Worm (Caenorhabditis elegans): ENCODE results near the gene moc-3.

moc-3 gene

ce11 chrIV:8157161-8157560 is 26.8 kb downstream of the moc-3 start, which contains the start of gene B0218.5:
Gene B0218.5, minus strand, starts transcription at chrIV:8157261.
- TF ChIP-seq hlh-15 (tag; optimal IDR thresholded peaks at IDR 0.05), result no peak
- no peak for TF ChIP-seq nfya-1 (tag; optimal IDR thresholded peaks at IDR 0.05)
- no peak for TF ChIP-seq odd-2 (tag; optimal IDR thresholded peaks at IDR 0.05)
- no peak for TF ChIP-seq ceh-2 (tag; optimal IDR thresholded peaks at IDR 0.05)
- no peak for TF ChIP-seq ama-1 (optimal IDR thresholded peaks at IDR 0.05)
- no peak for TF ChIP-seq lin-11 (tag; optimal IDR thresholded peaks at IDR 0.05)
- TF ChIP-seq ceh-45 (GFP tag; IDR thresholded peaks at IDR 0.05), result no peak
- TF ChIP-seq dmd-4 (tag; optimal IDR thresholded peaks at IDR 0.05; ENCODE audit: borderline replicate concordance), result no peak
- no peak for TF ChIP-seq syd-9 (tag; optimal IDR thresholded peaks at IDR 0.05)
- no peak for TF ChIP-seq ahr-1 (tag; optimal IDR thresholded peaks at IDR 0.05)
- no peak for TF ChIP-seq rnt-1 (tag; optimal IDR thresholded peaks at IDR 0.05)
- TF ChIP-seq gmeb-2 (tag; optimal IDR thresholded peaks at IDR 0.05), result no peak
- TF ChIP-seq ceh-6 (GFP tag; optimal IDR thresholded peaks at IDR 0.05), result no peak
- TF ChIP-seq pha-2 (tag; optimal IDR thresholded peaks at IDR 0.05), result no peak

ce11 chrIV:8159087-8159486 is 28.7 kb downstream of the moc-3 start, which contains the start of gene faah-1:
Gene faah-1, plus strand, starts transcription at chrIV:8159387.
- TF ChIP-seq npax-4 (tag; optimal IDR thresholded peaks at IDR 0.05), result no peak
- no peak for TF ChIP-seq pqm-1 (tag; optimal IDR thresholded peaks at IDR 0.05)
- TF ChIP-seq fax-1 (tag; optimal IDR thresholded peaks at IDR 0.05), result no peak
- no peak for TF ChIP-seq ceh-22 (tag; optimal IDR thresholded peaks at IDR 0.05)
- TF ChIP-seq sdc-2 (tag; optimal IDR thresholded peaks at IDR 0.05), result no peak
- no peak for TF ChIP-seq dve-1 (tag; optimal IDR thresholded peaks at IDR 0.05)
- no peak for TF ChIP-seq dmd-4 (tag; optimal IDR thresholded peaks at IDR 0.05; ENCODE audit: borderline replicate concordance)
- no peak for TF ChIP-seq pag-3 (tag; optimal IDR thresholded peaks at IDR 0.05; ENCODE audit: borderline replicate concordance)
- TF ChIP-seq pax-1 (tag; optimal IDR thresholded peaks at IDR 0.05), result no peak
- no peak for TF ChIP-seq ceh-24 (tag; optimal IDR thresholded peaks at IDR 0.05)
- TF ChIP-seq ceh-31 (tag; optimal IDR thresholded peaks at IDR 0.05), result no peak
- no peak for TF ChIP-seq F13H6.1 (tag; optimal IDR thresholded peaks at IDR 0.05)
- TF ChIP-seq unc-3 (GFP tag; conservative IDR thresholded peaks at IDR 0.05), result no peak
- TF ChIP-seq unc-3 (tag; optimal IDR thresholded peaks at IDR 0.05), result no peak
- TF ChIP-seq unc-86 (tag; optimal IDR thresholded peaks at IDR 0.05), result no peak
- TF ChIP-seq nhr-232 (tag; optimal IDR thresholded peaks at IDR 0.05), result no peak
- TF ChIP-seq ceh-34 (tag; optimal IDR thresholded peaks at IDR 0.05), result no peak
- no peak for TF ChIP-seq sox-2 (GFP tag; IDR thresholded peaks at IDR 0.05)
- no peak for TF ChIP-seq ceh-45 (GFP tag; IDR thresholded peaks at IDR 0.05)
- no peak for TF ChIP-seq zip-5 (tag; optimal IDR thresholded peaks at IDR 0.05)
- no peak for TF ChIP-seq ceh-9 (tag; optimal IDR thresholded peaks at IDR 0.05)

- no peak for TF ChIP-seq pqm-1 (tag; optimal IDR thresholded peaks at IDR 0.05)
- TF ChIP-seq ceh-9 (tag; optimal IDR thresholded peaks at IDR 0.05), result no peak
- no peak for TF ChIP-seq ets-4 (tag; optimal IDR thresholded peaks at IDR 0.05)
- no peak for TF ChIP-seq C38D4.7 (GFP tag; optimal IDR thresholded peaks at IDR 0.05)
- no peak for TF ChIP-seq ceh-48 (tag; optimal IDR thresholded peaks at IDR 0.05)
- TF ChIP-seq npax-4 (tag; optimal IDR thresholded peaks at IDR 0.05), result no peak
- no peak for TF ChIP-seq ceh-19 (GFP tag; optimal IDR thresholded peaks at IDR 0.05)
- TF ChIP-seq hlh-6 (tag; optimal IDR thresholded peaks at IDR 0.05), result no peak
- no peak for TF ChIP-seq hlh-30 (tag; optimal IDR thresholded peaks at IDR 0.05; ENCODE audit: insufficient read depth)
- TF ChIP-seq ztf-16 (tag; optimal IDR thresholded peaks at IDR 0.05), result no peak
- no peak for TF ChIP-seq T23F11.4 (GFP tag; optimal IDR thresholded peaks at IDR 0.05)
These were observed 29.6 kb downstream of the moc-3 start for ce11 chrIV:8159995-8160394.
